Fruit fly (Drosophila melanogaster) whole organism, wandering third instar larva: Measurements from ENCODE around the gene CG12320.

Experiments used
- Abd-B ChIP-seq: fragments of >200 bp; optimal IDR thresholded peaks from 2 replicates; lab custom pipeline; 2017; ENCODE audit warnings: missing biosample characterization, missing genetic modification characterization
- CG32264 ChIP-seq: fragments of 200-800 bp; sonication (Bioruptor generic); optimal IDR thresholded peaks from 2 replicates; lab custom pipeline; 2016; ENCODE audit warnings: missing biosample characterization, missing genetic modification characterization
- CG9705 ChIP-seq: fragments of 200-800 bp; sonication (Bioruptor generic); optimal IDR thresholded peaks from 2 replicates; lab custom pipeline; 2018; ENCODE audit warnings: missing biosample characterization, mild to moderate bottlenecking, missing genetic modification characterization
- CrebA ChIP-seq: fragments of 200-800 bp; sonication (Bioruptor generic); optimal IDR thresholded peaks from 2 replicates; lab custom pipeline; 2016; ENCODE audit warnings: missing biosample characterization, mild to moderate bottlenecking, missing genetic modification characterization, borderline replicate concordance
- Dfd ChIP-seq: fragments of >200 bp; optimal IDR thresholded peaks from 2 replicates; lab custom pipeline; 2017; ENCODE audit warnings: missing biosample characterization, missing genetic modification characterization
- Dif ChIP-seq: fragments of 200-275, 200-300 bp; sonication (Bioruptor generic); optimal IDR thresholded peaks from 2 replicates; lab custom pipeline; 2018; ENCODE audit warnings: missing biosample characterization, missing genetic modification characterization; ENCODE audit not compliant: partially characterized antibody
- GATAd ChIP-seq: sonication (Bioruptor generic); optimal IDR thresholded peaks from 2 replicates; lab custom pipeline; 2016; ENCODE audit warnings: missing biosample characterization, missing genetic modification characterization
- HLH106 ChIP-seq: fragments of 200-800 bp; optimal IDR thresholded peaks from 3 replicates; lab custom pipeline; 2019; ENCODE audit warnings: missing biosample characterization, mild to moderate bottlenecking, missing genetic modification characterization, moderate library complexity
- Hnf4 ChIP-seq: fragments of 200-800 bp; sonication (Bioruptor generic); optimal IDR thresholded peaks from 2 replicates; lab custom pipeline; 2016; ENCODE audit warnings: missing biosample characterization, mild to moderate bottlenecking, missing genetic modification characterization
- Hr78 ChIP-seq: fragments of >200 bp; optimal IDR thresholded peaks from 2 replicates; lab custom pipeline; 2017; ENCODE audit warnings: missing biosample characterization, missing genetic modification characterization
- Hr83 ChIP-seq: fragments of 200-300 bp; sonication (Bioruptor generic); optimal IDR thresholded peaks from 2 replicates; lab custom pipeline; 2016; ENCODE audit warnings: missing biosample characterization, mild to moderate bottlenecking, missing genetic modification characterization, moderate library complexity; ENCODE audit not compliant: poor library complexity, severe bottlenecking
- Jra ChIP-seq: sonication (Bioruptor generic); optimal IDR thresholded peaks from 2 replicates; lab custom pipeline; 2016; ENCODE audit warnings: missing biosample characterization, missing genetic modification characterization
- Mio ChIP-seq: sonication (Bioruptor generic); optimal IDR thresholded peaks from 2 replicates; lab custom pipeline; 2016; ENCODE audit warnings: missing biosample characterization, missing genetic modification characterization
- Myc ChIP-seq: fragments of >200 bp; optimal IDR thresholded peaks from 2 replicates; lab custom pipeline; 2017
- N ChIP-seq: fragments of >200 bp; optimal IDR thresholded peaks from 2 replicates; lab custom pipeline; 2018; ENCODE audit warnings: missing biosample characterization, missing external identifiers, missing genetic modification characterization
- OdsH ChIP-seq: fragments of 200-800 bp; sonication (Bioruptor generic); optimal IDR thresholded peaks from 2 replicates; lab custom pipeline; 2016; ENCODE audit warnings: missing biosample characterization, mild to moderate bottlenecking, missing genetic modification characterization
- Rel ChIP-seq, 2 experiments: fragments of 200-800 bp; sonication (Bioruptor generic) in 1 of 2; optimal IDR thresholded peaks; 2 replicates in 1 of 2; 3 replicates in 1 of 2; lab custom pipeline; 2016 to 2019; ENCODE audit warnings: mild to moderate bottlenecking in 2 of 2, missing biosample characterization in 2 of 2, missing genetic modification characterization in 2 of 2, moderate library complexity in 1 of 2
- Sp1 ChIP-seq: fragments of 200-800 bp; sonication (Bioruptor generic); optimal IDR thresholded peaks from 3 replicates; lab custom pipeline; 2019; ENCODE audit warnings: missing biosample characterization, mild to moderate bottlenecking, missing genetic modification characterization, moderate library complexity
- Vsx2 ChIP-seq: fragments of 200-300, 225-300 bp; sonication (Bioruptor generic); optimal IDR thresholded peaks from 2 replicates; lab custom pipeline; 2018; ENCODE audit warnings: missing biosample characterization, missing genetic modification characterization; ENCODE audit not compliant: partially characterized antibody
- br ChIP-seq: fragments of 200-800 bp; sonication (Bioruptor generic); optimal IDR thresholded peaks from 2 replicates; lab custom pipeline; 2016; ENCODE audit warnings: missing biosample characterization, missing genetic modification characterization
- brk ChIP-seq: fragments of 200-800 bp; sonication (Bioruptor generic); optimal IDR thresholded peaks from 2 replicates; lab custom pipeline; 2016; ENCODE audit warnings: missing biosample characterization, mild to moderate bottlenecking, missing genetic modification characterization
- dl ChIP-seq, 2 experiments: fragments of 175-275, 200-275 bp in 1 of 2; fragments of 200-275 bp in 1 of 2; sonication (Bioruptor generic); optimal IDR thresholded peaks; lab custom pipeline; 2018; ENCODE audit warnings: mild to moderate bottlenecking in 2 of 2, missing biosample characterization in 2 of 2, missing genetic modification characterization in 2 of 2, moderate library complexity in 2 of 2; ENCODE audit not compliant: partially characterized antibody in 2 of 2, insufficient read depth in 1 of 2
- dmrt93B ChIP-seq: fragments of 200-800 bp; sonication (Bioruptor generic); optimal IDR thresholded peaks from 2 replicates; lab custom pipeline; 2018; ENCODE audit warnings: missing biosample characterization, mild to moderate bottlenecking, missing genetic modification characterization
- dsf ChIP-seq: sonication (Bioruptor generic); optimal IDR thresholded peaks from 2 replicates; lab custom pipeline; 2016; ENCODE audit warnings: missing biosample characterization, missing genetic modification characterization, borderline replicate concordance
- ey ChIP-seq: fragments of 200-800 bp; sonication (Bioruptor generic); optimal IDR thresholded peaks from 2 replicates; lab custom pipeline; 2016; ENCODE audit warnings: missing biosample characterization, missing genetic modification characterization
- foxo ChIP-seq, 2 experiments: fragments of 200-800 bp; sonication (Bioruptor generic); optimal IDR thresholded peaks; 2 replicates in 1 of 2; 3 replicates in 1 of 2; lab custom pipeline; 2016 to 2017; ENCODE audit warnings: missing biosample characterization in 2 of 2, missing genetic modification characterization in 2 of 2
- fru ChIP-seq: fragments of 200-800 bp; sonication (Bioruptor generic); optimal IDR thresholded peaks from 3 replicates; lab custom pipeline; 2016; ENCODE audit warnings: missing biosample characterization, mild to moderate bottlenecking, missing genetic modification characterization
- h ChIP-seq: fragments of 200-800 bp; sonication (Bioruptor generic); optimal IDR thresholded peaks from 3 replicates; lab custom pipeline; 2016; ENCODE audit warnings: missing biosample characterization, mild to moderate bottlenecking, missing genetic modification characterization
- jim ChIP-seq: fragments of 175-275, 200-325 bp; sonication (Bioruptor generic); optimal IDR thresholded peaks from 2 replicates; lab custom pipeline; 2016; ENCODE audit warnings: missing biosample characterization, mild to moderate bottlenecking, missing genetic modification characterization
- lola ChIP-seq: fragments of >200 bp; optimal IDR thresholded peaks from 2 replicates; lab custom pipeline; 2017; ENCODE audit warnings: missing biosample characterization, missing genetic modification characterization
- pan ChIP-seq: fragments of >200 bp; optimal IDR thresholded peaks from 2 replicates; lab custom pipeline; 2017
- psq ChIP-seq: fragments of 200-800 bp; sonication (Bioruptor generic); optimal IDR thresholded peaks from 3 replicates; lab custom pipeline; 2017; ENCODE audit warnings: missing biosample characterization, mild to moderate bottlenecking, missing genetic modification characterization, moderate library complexity
- rgr ChIP-seq: fragments of 200-800 bp; sonication (Bioruptor generic); optimal IDR thresholded peaks from 3 replicates; lab custom pipeline; 2016; ENCODE audit warnings: missing biosample characterization, mild to moderate bottlenecking, missing genetic modification characterization
- sage ChIP-seq: fragments of 200-800 bp; sonication (Bioruptor generic); optimal IDR thresholded peaks from 2 replicates; lab custom pipeline; 2016; ENCODE audit warnings: missing biosample characterization, mild to moderate bottlenecking, missing genetic modification characterization
- sv ChIP-seq: fragments of 200-800 bp; sonication (Bioruptor generic); optimal IDR thresholded peaks from 3 replicates; lab custom pipeline; 2016; ENCODE audit warnings: missing biosample characterization, missing genetic modification characterization
- tai ChIP-seq: sonication (Bioruptor generic); optimal IDR thresholded peaks from 2 replicates; lab custom pipeline; 2016; ENCODE audit warnings: missing biosample characterization, missing genetic modification characterization
- usp ChIP-seq: fragments of >200 bp; optimal IDR thresholded peaks from 2 replicates; lab custom pipeline; 2017; ENCODE audit warnings: missing biosample characterization, missing genetic modification characterization
- woc ChIP-seq: sonication (Bioruptor generic); optimal IDR thresholded peaks from 2 replicates; lab custom pipeline; 2016; ENCODE audit warnings: missing biosample characterization, mild to moderate bottlenecking, missing genetic modification characterization

The CG12320 gene

dm6 chr3R:18226043-18226808 is 26.3 kb downstream of the CG12320 start, which contains the start of the genes CG7168 and Mdh2:
CG7168 (minus strand) TSS chr3R:18226082.
Mdh2 (plus strand) TSS chr3R:18226396.
- TF ChIP-seq Sp1 (GFP tag; lab: Kevin White, UChicago) (peak; percentile 13), Rel (GFP tag; optimal IDR thresholded peaks at IDR 0.05; lab: Kevin White, UChicago) (no peak), Rel (tag; optimal IDR thresholded peaks at IDR 0.05; lab: Kevin White, UChicago) (peak; percentile 95), dsf (GFP tag; lab: Kevin White, UChicago) (peak; percentile 5), brk (GFP tag; lab: Kevin White, UChicago) (no peak), HLH106 (tag; lab: Kevin White, UChicago) (peak; percentile 10), rgr (GFP tag; lab: Kevin White, UChicago) (no peak), h (GFP tag; lab: Kevin White, UChicago) (peak; percentile 34), usp (no peak), Hr83 (GFP tag; lab: Kevin White, UChicago) (no peak), Hnf4 (GFP tag; lab: Kevin White, UChicago) (peak; percentile 1), foxo (GFP tag; optimal IDR thresholded peaks at IDR 0.05; lab: Kevin White, UChicago) (peak in 1 of 2 experiments; percentile 15), Dif (GFP tag; lab: Kevin White, UChicago) (peak; percentile 4)
- TF ChIP-seq, all 38 proteins: peak for 8

dm6 chr3R:18223434-18223833 is 29.1 kb downstream of the CG12320 start, which contains the start of the genes mTerf5 and Non3:
mTerf5 (minus strand) TSS chr3R:18223682.
Non3 (plus strand) TSS chr3R:18223722.
- TF ChIP-seq Hr78 (GFP tag; lab: Kevin White, UChicago) (no peak), GATAd (GFP tag; lab: Kevin White, UChicago) (no peak), OdsH (GFP tag; lab: Kevin White, UChicago) (peak; percentile 52), Myc (lab: Kevin White, UChicago) (peak; percentile 26), rgr (GFP tag; lab: Kevin White, UChicago) (peak; percentile 64), lola (GFP tag; lab: Kevin White, UChicago) (no peak), HLH106 (tag; lab: Kevin White, UChicago) (peak; percentile 73), dsf (GFP tag; lab: Kevin White, UChicago) (peak; percentile 29), Rel (GFP tag; optimal IDR thresholded peaks at IDR 0.05; lab: Kevin White, UChicago) (no peak), Rel (tag; optimal IDR thresholded peaks at IDR 0.05; lab: Kevin White, UChicago) (peak; percentile 57), CG32264 (no peak), N (GFP tag; lab: Kevin White, UChicago) (no peak), jim (no peak), Vsx2 (GFP tag; lab: Kevin White, UChicago) (no peak), woc (GFP tag; lab: Kevin White, UChicago) (peak; percentile 21), fru (GFP tag; lab: Kevin White, UChicago) (peak; percentile 36), Sp1 (GFP tag; lab: Kevin White, UChicago) (peak; percentile 67), Mio (GFP tag; lab: Kevin White, UChicago) (no peak), Hnf4 (GFP tag; lab: Kevin White, UChicago) (peak; percentile 65), psq (GFP tag; lab: Kevin White, UChicago) (peak; percentile 64), sage (GFP tag; lab: Kevin White, UChicago) (no peak), CrebA (GFP tag; lab: Kevin White, UChicago) (no peak), foxo (GFP tag; optimal IDR thresholded peaks at IDR 0.05; lab: Kevin White, UChicago) (peak in 1 of 2 experiments; percentile 67), CG9705 (GFP tag; lab: Kevin White, UChicago) (peak; percentile 23), h (GFP tag; lab: Kevin White, UChicago) (peak; percentile 37), pan (lab: Kevin White, UChicago) (no peak), Hr83 (GFP tag; lab: Kevin White, UChicago) (peak; percentile 21), Dfd (GFP tag; lab: Kevin White, UChicago) (no peak), Jra (GFP tag; lab: Kevin White, UChicago) (peak; percentile 6), ey (GFP tag; lab: Kevin White, UChicago) (peak; percentile 14), brk (GFP tag; lab: Kevin White, UChicago) (no peak), tai (GFP tag; lab: Kevin White, UChicago) (no peak), dmrt93B (GFP tag; lab: Kevin White, UChicago) (no peak), br (GFP tag; lab: Kevin White, UChicago) (no peak), dl (GFP tag; optimal IDR thresholded peaks at IDR 0.05; lab: Kevin White, UChicago; ENCODE audit: insufficient read depth in 1 of 2, partially characterized antibody in 2 of 2) (no peak), Dif (GFP tag; lab: Kevin White, UChicago) (no peak), Abd-B (GFP tag; lab: Kevin White, UChicago) (no peak), usp (no peak), sv (GFP tag; lab: Kevin White, UChicago) (peak; percentile 9)
